Fruit fly (Drosophila melanogaster) whole organism, prepupa: Measurements from ENCODE around the gene CG46525.

Source experiments
- CG10631 ChIP-seq: fragments of 200-800 bp; sonication (Bioruptor generic); optimal IDR thresholded peaks from 2 replicates; lab custom pipeline; 2016; ENCODE audit warnings: missing biosample characterization, missing genetic modification characterization
- CG11294 ChIP-seq: fragments of 200-800 bp; sonication (Bioruptor generic); IDR thresholded peaks from 2 replicates; pipeline ENCODE4 v1.3.6; 2022; ENCODE audit warnings: missing biosample characterization, missing genetic modification characterization
- CG11762 ChIP-seq: fragments of 200-800 bp; sonication (Bioruptor generic); optimal IDR thresholded peaks from 3 replicates; lab custom pipeline; 2016; ENCODE audit warnings: missing biosample characterization, missing genetic modification characterization; ENCODE audit not compliant: insufficient read depth
- CG11902 ChIP-seq: fragments of 200-800 bp; sonication (Bioruptor generic); optimal IDR thresholded peaks from 3 replicates; lab custom pipeline; 2016; ENCODE audit warnings: missing biosample characterization, missing genetic modification characterization
- CG15336 ChIP-seq: fragments of 200-800 bp; sonication (Bioruptor generic); IDR thresholded peaks from 2 replicates; pipeline ENCODE4 v1.3.6; 2022; ENCODE audit warnings: missing biosample characterization, missing genetic modification characterization
- CG1621 ChIP-seq: fragments of 200-800 bp; sonication (Bioruptor generic); optimal IDR thresholded peaks from 3 replicates; lab custom pipeline; 2018; ENCODE audit warnings: missing biosample characterization, mild to moderate bottlenecking, missing genetic modification characterization
- CG16779 ChIP-seq: fragments of 200-800 bp; sonication (Bioruptor generic); optimal IDR thresholded peaks from 3 replicates; lab custom pipeline; 2017; ENCODE audit warnings: missing biosample characterization, mild to moderate bottlenecking, missing genetic modification characterization
- CG3032 ChIP-seq: fragments of 200-800 bp; optimal IDR thresholded peaks from 2 replicates; lab custom pipeline; 2019; ENCODE audit warnings: missing biosample characterization, mild to moderate bottlenecking, missing genetic modification characterization, moderate library complexity
- CG31627 ChIP-seq: fragments of 200-800 bp; sonication (Bioruptor generic); optimal IDR thresholded peaks from 3 replicates; lab custom pipeline; 2016; ENCODE audit warnings: missing biosample characterization, missing genetic modification characterization
- CG32006 ChIP-seq: fragments of 200-800 bp; sonication (Bioruptor generic); optimal IDR thresholded peaks from 3 replicates; lab custom pipeline; 2017; ENCODE audit warnings: missing biosample characterization, mild to moderate bottlenecking, missing genetic modification characterization
- CG34406 ChIP-seq: fragments of 200-800 bp; sonication (Bioruptor generic); optimal IDR thresholded peaks from 3 replicates; lab custom pipeline; 2016; ENCODE audit warnings: missing biosample characterization, missing genetic modification characterization
- CG3919 ChIP-seq: fragments of 200-800 bp; sonication (Bioruptor generic); optimal IDR thresholded peaks from 3 replicates; lab custom pipeline; 2016; ENCODE audit warnings: missing biosample characterization, missing genetic modification characterization
- CG4318 ChIP-seq: fragments of 200-800 bp; sonication (Bioruptor generic); optimal IDR thresholded peaks from 3 replicates; lab custom pipeline; 2017; ENCODE audit warnings: missing biosample characterization, mild to moderate bottlenecking, missing genetic modification characterization
- CG6163 ChIP-seq: fragments of 200-800 bp; sonication (Bioruptor generic); IDR thresholded peaks from 3 replicates; pipeline ENCODE4 v1.3.6; 2022; ENCODE audit warnings: missing biosample characterization, missing genetic modification characterization
- CG6276 ChIP-seq: fragments of 200-800 bp; sonication (Bioruptor generic); optimal IDR thresholded peaks from 2 replicates; lab custom pipeline; 2017; ENCODE audit warnings: missing biosample characterization, mild to moderate bottlenecking, missing genetic modification characterization
- CG6792 ChIP-seq: fragments of 200-800 bp; sonication (Bioruptor generic); optimal IDR thresholded peaks from 3 replicates; lab custom pipeline; 2016; ENCODE audit warnings: missing biosample characterization, missing genetic modification characterization
- CG6808 ChIP-seq: fragments of 200-800 bp; sonication (Bioruptor generic); optimal IDR thresholded peaks from 3 replicates; lab custom pipeline; 2017; ENCODE audit warnings: missing biosample characterization, missing genetic modification characterization, mild to moderate bottlenecking, moderate library complexity, missing genetic modification reagents
- CG6854 ChIP-seq: fragments of 200-800 bp; sonication (Bioruptor generic); optimal IDR thresholded peaks from 2 replicates; lab custom pipeline; 2017; ENCODE audit warnings: missing biosample characterization, mild to moderate bottlenecking, missing genetic modification characterization
- CG7368 ChIP-seq: fragments of 200-800 bp; sonication (Bioruptor generic); optimal IDR thresholded peaks from 3 replicates; lab custom pipeline; 2016; ENCODE audit warnings: missing biosample characterization, missing genetic modification characterization
- CG8119 ChIP-seq: fragments of 200-800 bp; sonication (Bioruptor generic); IDR thresholded peaks from 3 replicates; pipeline ENCODE4 v1.3.6; 2022; ENCODE audit warnings: missing biosample characterization, missing genetic modification characterization
- Eip75B ChIP-seq: fragments of 200-800 bp; sonication (Bioruptor generic); optimal IDR thresholded peaks from 3 replicates; lab custom pipeline; 2016; ENCODE audit warnings: missing biosample characterization, missing genetic modification characterization
- Eip78C ChIP-seq: fragments of 200-800 bp; sonication (Bioruptor generic); peaks from one replicate; lab custom pipeline; 2016; ENCODE audit warnings: missing biosample characterization, missing genetic modification characterization
- Eip93F ChIP-seq: fragments of 200-800 bp; sonication (Bioruptor generic); optimal IDR thresholded peaks from 2 replicates; lab custom pipeline; 2016; ENCODE audit warnings: missing biosample characterization, mild to moderate bottlenecking, missing genetic modification characterization
- Ets21C ChIP-seq: fragments of 200-800 bp; sonication (Bioruptor generic); optimal IDR thresholded peaks from 3 replicates; lab custom pipeline; 2016; ENCODE audit warnings: missing biosample characterization, missing genetic modification characterization
- Ets96B ChIP-seq: fragments of 200-800 bp; optimal IDR thresholded peaks from 2 replicates; lab custom pipeline; 2019; ENCODE audit warnings: missing biosample characterization, mild to moderate bottlenecking, missing genetic modification characterization, moderate library complexity
- Gug ChIP-seq: fragments of 200-800 bp; sonication (Bioruptor generic); IDR thresholded peaks from 2 replicates; pipeline ENCODE4 v1.3.6; 2022; ENCODE audit warnings: missing biosample characterization, missing genetic modification characterization
- Hr38 ChIP-seq: sonication (Bioruptor generic); optimal IDR thresholded peaks from 2 replicates; lab custom pipeline; 2016; ENCODE audit warnings: missing biosample characterization, missing genetic modification characterization
- Hr39 ChIP-seq: fragments of 200-800 bp; sonication (Bioruptor generic); optimal IDR thresholded peaks from 2 replicates; lab custom pipeline; 2016; ENCODE audit warnings: missing biosample characterization, missing genetic modification characterization
- Hr4 ChIP-seq: fragments of 200-800 bp; sonication (Bioruptor generic); optimal IDR thresholded peaks from 3 replicates; lab custom pipeline; 2016; ENCODE audit warnings: missing biosample characterization, missing genetic modification characterization
- Lpt ChIP-seq: fragments of 200-800 bp; sonication (Bioruptor generic); optimal IDR thresholded peaks from 3 replicates; lab custom pipeline; 2016; ENCODE audit warnings: missing biosample characterization, missing genetic modification characterization
- Met ChIP-seq: fragments of 200-800 bp; sonication (Bioruptor generic); optimal IDR thresholded peaks from 3 replicates; lab custom pipeline; 2016; ENCODE audit warnings: missing biosample characterization, missing genetic modification characterization
- Smox ChIP-seq: fragments of 200-800 bp; sonication (Bioruptor generic); optimal IDR thresholded peaks from 3 replicates; lab custom pipeline; 2016; ENCODE audit warnings: missing biosample characterization, missing genetic modification characterization
- Sox102F ChIP-seq: fragments of 200-800 bp; sonication (Bioruptor generic); optimal IDR thresholded peaks from 2 replicates; lab custom pipeline; 2016; ENCODE audit warnings: missing biosample characterization, mild to moderate bottlenecking, missing genetic modification characterization
- Sox14 ChIP-seq: fragments of 200-800 bp; sonication (Bioruptor generic); optimal IDR thresholded peaks from 3 replicates; lab custom pipeline; 2016; ENCODE audit warnings: missing biosample characterization, missing genetic modification characterization
- Sox15 ChIP-seq: fragments of 200-800 bp; sonication (Bioruptor generic); optimal IDR thresholded peaks from 3 replicates; lab custom pipeline; 2016; ENCODE audit warnings: missing biosample characterization, missing genetic modification characterization
- achi ChIP-seq: fragments of 200-800 bp; sonication (Bioruptor generic); optimal IDR thresholded peaks from 3 replicates; lab custom pipeline; 2016; ENCODE audit warnings: missing biosample characterization, missing genetic modification characterization
- acj6 ChIP-seq: fragments of 200-800 bp; sonication (Bioruptor generic); optimal IDR thresholded peaks from 3 replicates; lab custom pipeline; 2016; ENCODE audit warnings: missing biosample characterization, missing genetic modification characterization
- cyc ChIP-seq: fragments of 200-800 bp; sonication (Bioruptor generic); optimal IDR thresholded peaks from 3 replicates; lab custom pipeline; 2016; ENCODE audit warnings: missing biosample characterization, missing genetic modification characterization
- dac ChIP-seq: fragments of 200-800 bp; sonication (Bioruptor generic); optimal IDR thresholded peaks from 2 replicates; lab custom pipeline; 2017; ENCODE audit warnings: missing biosample characterization, mild to moderate bottlenecking, missing genetic modification characterization
- dsx ChIP-seq: fragments of 200-800 bp; optimal IDR thresholded peaks from 3 replicates; lab custom pipeline; 2019; ENCODE audit warnings: missing biosample characterization, mild to moderate bottlenecking, missing genetic modification characterization, moderate library complexity; ENCODE audit not compliant: poor library complexity, severe bottlenecking
- eg ChIP-seq: fragments of 200-800 bp; sonication (Bioruptor generic); IDR thresholded peaks from 3 replicates; pipeline ENCODE4 v1.3.6; 2022; ENCODE audit warnings: missing biosample characterization, missing genetic modification characterization
- esn ChIP-seq: fragments of 200-800 bp; sonication (Bioruptor generic); optimal IDR thresholded peaks from 2 replicates; lab custom pipeline; 2016; ENCODE audit warnings: missing biosample characterization, mild to moderate bottlenecking, missing genetic modification characterization, moderate library complexity
- fd59A ChIP-seq: fragments of 200-800 bp; sonication (Bioruptor generic); optimal IDR thresholded peaks from 2 replicates; lab custom pipeline; 2017; ENCODE audit warnings: missing biosample characterization, mild to moderate bottlenecking, missing genetic modification characterization, missing genetic modification reagents
- fd85E ChIP-seq: fragments of 200-800 bp; sonication (Bioruptor generic); optimal IDR thresholded peaks from 3 replicates; lab custom pipeline; 2016; ENCODE audit warnings: missing biosample characterization, missing genetic modification characterization
- fkh ChIP-seq: fragments of 200-800 bp; sonication (Bioruptor generic); optimal IDR thresholded peaks from 3 replicates; lab custom pipeline; 2017; ENCODE audit warnings: missing biosample characterization, mild to moderate bottlenecking, missing genetic modification characterization, moderate library complexity
- net ChIP-seq: fragments of 200-800 bp; sonication (Bioruptor generic); optimal IDR thresholded peaks from 3 replicates; lab custom pipeline; 2016; ENCODE audit warnings: missing biosample characterization, missing genetic modification characterization
- spab ChIP-seq: fragments of 200-800 bp; sonication (Bioruptor generic); optimal IDR thresholded peaks from 2 replicates; lab custom pipeline; 2017; ENCODE audit warnings: missing biosample characterization, mild to moderate bottlenecking, missing genetic modification characterization, missing genetic modification reagents
- svp ChIP-seq: fragments of 200-800 bp; sonication (Bioruptor generic); peaks from one replicate; lab custom pipeline; 2016; ENCODE audit warnings: missing biosample characterization, missing genetic modification characterization
- topi ChIP-seq: fragments of 200-800 bp; sonication (Bioruptor generic); optimal IDR thresholded peaks from 3 replicates; lab custom pipeline; 2016; ENCODE audit warnings: missing biosample characterization, missing genetic modification characterization
- vri ChIP-seq: fragments of 200-800 bp; sonication (Bioruptor generic); optimal IDR thresholded peaks from 3 replicates; lab custom pipeline; 2016; ENCODE audit warnings: missing biosample characterization, mild to moderate bottlenecking, missing genetic modification characterization

CG46525 gene

DNA sequence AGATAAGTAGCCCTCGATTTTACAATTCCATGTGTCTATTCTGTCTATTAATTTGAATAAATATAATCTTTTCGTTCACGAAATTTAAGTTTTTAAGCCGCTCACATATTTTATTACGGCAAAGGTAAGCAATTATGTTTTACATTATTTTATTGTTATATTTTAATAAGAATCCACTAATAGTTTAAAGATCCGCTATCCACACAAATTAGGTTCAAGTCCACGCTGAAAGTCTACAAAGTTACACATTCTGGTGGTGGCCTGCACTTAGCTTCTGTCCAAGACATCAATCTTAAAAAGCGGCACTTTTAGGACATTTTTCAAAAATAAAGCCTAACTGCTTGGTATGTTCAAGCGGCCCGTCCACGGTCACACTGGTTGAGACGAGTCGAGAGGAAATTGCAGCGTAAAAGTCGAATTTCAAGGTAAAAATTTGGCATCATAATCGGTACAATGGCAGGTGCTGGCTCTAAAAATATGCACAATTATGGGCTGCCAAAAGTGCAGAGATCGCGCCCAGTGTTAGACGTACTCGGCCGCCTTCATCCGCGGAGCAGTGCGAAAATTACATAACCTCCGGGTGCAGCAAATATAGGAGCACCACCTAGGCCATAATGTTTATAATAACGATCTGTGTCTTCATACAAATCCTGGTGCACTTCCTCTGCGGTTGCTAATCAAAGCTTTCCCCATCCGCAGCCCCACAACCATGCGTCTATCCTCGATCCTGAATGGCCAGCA lies at the start of gene CG46525, which contains the start of gene UQCR-Q:
TSS of gene CG46525 (plus strand) at position 510 of the 741 bp plus-strand sequence.
TSS of gene UQCR-Q (plus strand) at position 51 of the 741 bp plus-strand sequence.
- TF ChIP-seq CG7368 (GFP tag; lab: Kevin White, UChicago) (no peak), vri (peak; percentile 83)

- no peak for TF ChIP-seq CG6276 (GFP tag; lab: Kevin White, UChicago)
- no peak for TF ChIP-seq CG15336
- TF ChIP-seq CG11294 (GFP tag; lab: Robert Waterston, UW): no peak
- no peak for TF ChIP-seq CG6808
- TF ChIP-seq vri: peak; percentile 3
- TF ChIP-seq CG3919 (GFP tag; lab: Kevin White, UChicago): no peak
- TF ChIP-seq Lpt: no peak
- TF ChIP-seq fd85E (GFP tag; lab: Kevin White, UChicago): no peak
- TF ChIP-seq Sox15 (GFP tag; lab: Kevin White, UChicago): no peak
- no peak for TF ChIP-seq Ets96B (tag; lab: Kevin White, UChicago)
- TF ChIP-seq Hr38 (GFP tag; lab: Kevin White, UChicago): no peak
- TF ChIP-seq CG31627 (GFP tag; lab: Kevin White, UChicago): peak; percentile 17
- TF ChIP-seq CG3032: no peak
- no peak for TF ChIP-seq cyc (GFP tag; lab: Kevin White, UChicago)
- TF ChIP-seq CG6163 (GFP tag; lab: Robert Waterston, UW): no peak
- peak; percentile 34 for TF ChIP-seq esn (GFP tag; lab: Kevin White, UChicago)
- TF ChIP-seq CG8119 (GFP tag; lab: Robert Waterston, UW): no peak
- no peak for TF ChIP-seq CG16779 (tag; lab: Kevin White, UChicago)
- peak; percentile 35 for TF ChIP-seq Met (GFP tag; lab: Kevin White, UChicago)
- no peak for TF ChIP-seq Eip93F (GFP tag; lab: Kevin White, UChicago)
- TF ChIP-seq dac (GFP tag; lab: Kevin White, UChicago): no peak
- peak; percentile 27 for TF ChIP-seq Ets21C
- no peak for TF ChIP-seq acj6 (GFP tag; lab: Kevin White, UChicago)
- TF ChIP-seq CG1621 (tag; lab: Kevin White, UChicago): no peak
- peak; percentile 25 for TF ChIP-seq Sox102F (GFP tag; lab: Kevin White, UChicago)
- TF ChIP-seq Hr39: peak; percentile 16
- TF ChIP-seq CG32006 (GFP tag; lab: Kevin White, UChicago): no peak
- peak; percentile 49 for TF ChIP-seq fkh (GFP tag; lab: Kevin White, UChicago)
- peak; percentile 18 for TF ChIP-seq topi (GFP tag; lab: Kevin White, UChicago)
- TF ChIP-seq Sox14 (GFP tag; lab: Kevin White, UChicago): peak; percentile 23
- peak; percentile 44 for TF ChIP-seq Eip75B
- TF ChIP-seq net: no peak
- no peak for TF ChIP-seq Gug (GFP tag; lab: Robert Waterston, UW)
- no peak for TF ChIP-seq eg (GFP tag; lab: Robert Waterston, UW)
- TF ChIP-seq fd59A (GFP tag; lab: Kevin White, UChicago): no peak
- TF ChIP-seq Smox (GFP tag; lab: Kevin White, UChicago): peak; percentile 40
- peak; percentile 34 for TF ChIP-seq svp
- TF ChIP-seq CG11902: no peak
- no peak for TF ChIP-seq spab (GFP tag; lab: Kevin White, UChicago)
- no peak for TF ChIP-seq CG11762 (GFP tag; lab: Kevin White, UChicago)
- TF ChIP-seq Eip78C (GFP tag; lab: Kevin White, UChicago): peak; percentile 84
- TF ChIP-seq CG34406 (GFP tag; lab: Kevin White, UChicago): no peak
- TF ChIP-seq CG10631 (GFP tag; lab: Kevin White, UChicago): no peak
- TF ChIP-seq achi (GFP tag; lab: Kevin White, UChicago): no peak
- TF ChIP-seq CG6854 (GFP tag; lab: Kevin White, UChicago): no peak
- peak; percentile 37 for TF ChIP-seq Hr4
- TF ChIP-seq CG4318 (GFP tag; lab: Kevin White, UChicago): no peak
- no peak for TF ChIP-seq CG6792 (GFP tag; lab: Kevin White, UChicago)
- no peak for TF ChIP-seq dsx
Observed at dm6 chr3L:17427013-17427412, 48.0 kb upstream of the CG46525 start, which contains the start of gene Polr3G. TSS of gene Polr3G (minus strand) at chr3L:17427130.
